Fruit fly (Drosophila melanogaster) whole organism, embryonic: Measurements from ENCODE around the gene CG5377.

Experiments
- Asciz ChIP-seq: fragments of 200-800 bp; sonication (Bioruptor generic); optimal IDR thresholded peaks from 2 replicates; lab custom pipeline; 2017; ENCODE audit warnings: missing biosample characterization, mild to moderate bottlenecking, missing genetic modification characterization, missing genetic modification reagents
- BEAF-32 ChIP-seq: fragments of 200-800 bp; sonication (Bioruptor generic); optimal IDR thresholded peaks from 3 replicates; lab custom pipeline; 2017; ENCODE audit warnings: missing biosample characterization, missing genetic modification characterization, mild to moderate bottlenecking, moderate library complexity, missing genetic modification reagents
- C15 ChIP-seq: fragments of 200-800 bp; sonication (Bioruptor generic); IDR thresholded peaks from 3 replicates; pipeline ENCODE4 v1.3.6; 2022; ENCODE audit warnings: missing biosample characterization, missing genetic modification characterization
- CG10267 ChIP-seq: fragments of 200-800 bp; sonication (Bioruptor generic); optimal IDR thresholded peaks from 2 replicates; lab custom pipeline; 2018; ENCODE audit warnings: missing biosample characterization, mild to moderate bottlenecking, missing genetic modification characterization, moderate library complexity
- CG10321 ChIP-seq: fragments of 200-800 bp; sonication (Bioruptor generic); IDR thresholded peaks from 2 replicates; pipeline ENCODE4 v1.3.6; 2022; ENCODE audit warnings: missing biosample characterization, missing genetic modification characterization
- CG11456 ChIP-seq: fragments of 200-800 bp; sonication (Bioruptor generic); IDR thresholded peaks from 3 replicates; pipeline ENCODE4 v1.3.6; 2022; ENCODE audit warnings: missing biosample characterization, missing genetic modification characterization
- CG12659 ChIP-seq: fragments of 200-800 bp; sonication (Bioruptor generic); optimal IDR thresholded peaks from 3 replicates; lab custom pipeline; 2017; ENCODE audit warnings: mild to moderate bottlenecking, missing biosample characterization, missing genetic modification reagents, missing genetic modification characterization
- CG13287 ChIP-seq: fragments of 200-800 bp; sonication (Bioruptor generic); IDR thresholded peaks from 2 replicates; pipeline ENCODE4 v1.3.6; 2022; ENCODE audit warnings: missing biosample characterization, missing genetic modification characterization; ENCODE audit not compliant: partially characterized antibody
- CG13624 ChIP-seq: fragments of 200-800 bp; sonication (Bioruptor generic); optimal IDR thresholded peaks from 2 replicates; lab custom pipeline; 2016; ENCODE audit warnings: missing biosample characterization, missing genetic modification characterization
- CG15514 ChIP-seq: fragments of 200-800 bp; sonication (Bioruptor generic); optimal IDR thresholded peaks from 3 replicates; lab custom pipeline; 2017; ENCODE audit warnings: missing biosample characterization, missing genetic modification characterization, mild to moderate bottlenecking, moderate library complexity, missing genetic modification reagents
- CG1603 ChIP-seq: fragments of 200-800 bp; sonication (Bioruptor generic); optimal IDR thresholded peaks from 2 replicates; lab custom pipeline; 2019; ENCODE audit warnings: missing biosample characterization, mild to moderate bottlenecking, missing genetic modification characterization, moderate library complexity
- CG1647 ChIP-seq: fragments of 200-800 bp; sonication (Bioruptor generic); optimal IDR thresholded peaks from 3 replicates; lab custom pipeline; 2016; ENCODE audit warnings: missing biosample characterization, missing genetic modification characterization
- CG18619 ChIP-seq: fragments of 200-800 bp; sonication (Bioruptor generic); optimal IDR thresholded peaks from 3 replicates; lab custom pipeline; 2017; ENCODE audit warnings: missing biosample characterization, mild to moderate bottlenecking, missing genetic modification characterization
- CG2712 ChIP-seq: fragments of 200-800 bp; optimal IDR thresholded peaks from 3 replicates; lab custom pipeline; 2019; ENCODE audit warnings: missing biosample characterization, mild to moderate bottlenecking, missing genetic modification characterization, moderate library complexity
- CG31441 ChIP-seq: fragments of 200-800 bp; sonication (Bioruptor generic); IDR thresholded peaks from 2 replicates; pipeline ENCODE4 v1.3.6; 2022; ENCODE audit warnings: missing biosample characterization, missing genetic modification characterization
- CG4617 ChIP-seq: fragments of 200-800 bp; sonication (Bioruptor generic); optimal IDR thresholded peaks from 3 replicates; lab custom pipeline; 2016; ENCODE audit warnings: missing biosample characterization, missing genetic modification characterization, borderline replicate concordance
- CG5953 ChIP-seq: fragments of 200-800 bp; sonication (Bioruptor generic); IDR thresholded peaks from 2 replicates; pipeline ENCODE4 v1.3.6; 2022; ENCODE audit warnings: missing biosample characterization, missing genetic modification characterization
- CG6854 ChIP-seq: fragments of 200-800 bp; sonication (Bioruptor generic); optimal IDR thresholded peaks from 3 replicates; lab custom pipeline; 2017; ENCODE audit warnings: missing biosample characterization, mild to moderate bottlenecking, missing genetic modification characterization
- CG7372 ChIP-seq: fragments of 200-800 bp; sonication (Bioruptor generic); IDR thresholded peaks from 2 replicates; pipeline ENCODE4 v1.3.6; 2022; ENCODE audit warnings: missing biosample characterization, missing genetic modification characterization
- CG7745 ChIP-seq: fragments of 200-800 bp; sonication (Bioruptor generic); optimal IDR thresholded peaks from 2 replicates; lab custom pipeline; 2018; ENCODE audit warnings: missing biosample characterization, mild to moderate bottlenecking, missing genetic modification characterization, moderate library complexity
- CG7987 ChIP-seq: fragments of 200-800 bp; sonication (Bioruptor generic); optimal IDR thresholded peaks from 2 replicates; lab custom pipeline; 2018; ENCODE audit warnings: missing biosample characterization, mild to moderate bottlenecking, missing genetic modification characterization, moderate library complexity
- Dll ChIP-seq: fragments of 200-800 bp; sonication (Bioruptor generic); IDR thresholded peaks from 4 replicates; pipeline ENCODE4 v1.3.6; 2022; ENCODE audit warnings: missing biosample characterization, missing genetic modification characterization; ENCODE audit not compliant: partially characterized antibody
- E2f1 ChIP-seq: fragments of 200-800 bp; sonication (Bioruptor generic); IDR thresholded peaks from 2 replicates; pipeline ENCODE4 v1.3.6; 2022; ENCODE audit warnings: missing biosample characterization, missing genetic modification characterization
- Ets65A ChIP-seq: fragments of 200-800 bp; sonication (Bioruptor generic); peaks from one replicate; lab custom pipeline; 2016; ENCODE audit warnings: missing biosample characterization, missing genetic modification characterization
- HmgZ ChIP-seq: fragments of 200-800 bp; sonication (Bioruptor generic); optimal IDR thresholded peaks from 2 replicates; lab custom pipeline; 2018; ENCODE audit warnings: missing biosample characterization, mild to moderate bottlenecking, missing genetic modification characterization
- MTF-1 ChIP-seq: fragments of 200-800 bp; sonication (Bioruptor generic); optimal IDR thresholded peaks from 2 replicates; lab custom pipeline; 2018; ENCODE audit warnings: missing biosample characterization, mild to moderate bottlenecking, missing genetic modification characterization, borderline replicate concordance
- Mad ChIP-seq: fragments of 200-800 bp; sonication (Bioruptor generic); optimal IDR thresholded peaks from 2 replicates; lab custom pipeline; 2016; ENCODE audit warnings: missing biosample characterization, missing genetic modification characterization
- Med ChIP-seq: fragments of 200-800 bp; sonication (Bioruptor generic); peaks from one replicate; lab custom pipeline; 2016; ENCODE audit warnings: missing biosample characterization, missing genetic modification characterization, mild to moderate bottlenecking, inconsistent platforms, moderate library complexity
- NC2α ChIP-seq: fragments of 200-800 bp; sonication (Bioruptor generic); optimal IDR thresholded peaks from 2 replicates; lab custom pipeline; 2016; ENCODE audit warnings: missing biosample characterization, missing genetic modification characterization
- NFAT ChIP-seq: fragments of 200-800 bp; sonication (Bioruptor generic); IDR thresholded peaks from 2 replicates; pipeline ENCODE4 v1.3.6; 2022; ENCODE audit warnings: missing biosample characterization, missing genetic modification characterization
- NfI ChIP-seq: fragments of 200-800 bp; sonication (Bioruptor generic); optimal IDR thresholded peaks from 3 replicates; lab custom pipeline; 2018; ENCODE audit warnings: missing biosample characterization, mild to moderate bottlenecking, missing genetic modification characterization, moderate library complexity
- YL-1 ChIP-seq: fragments of 200-800 bp; sonication (Bioruptor generic); optimal IDR thresholded peaks from 3 replicates; lab custom pipeline; 2017; ENCODE audit warnings: missing biosample characterization, mild to moderate bottlenecking, missing genetic modification characterization
- al ChIP-seq: fragments of 200-800 bp; sonication (Bioruptor generic); IDR thresholded peaks from 2 replicates; pipeline ENCODE4 v1.3.6; 2022; ENCODE audit warnings: missing biosample characterization, missing genetic modification characterization
- amos ChIP-seq: fragments of 200-800 bp; sonication (Bioruptor generic); IDR thresholded peaks from 2 replicates; pipeline ENCODE4 v1.3.6; 2022; ENCODE audit warnings: missing biosample characterization, missing genetic modification characterization; ENCODE audit not compliant: partially characterized antibody
- bowl ChIP-seq: fragments of 200-800 bp; sonication (Bioruptor generic); IDR thresholded peaks from 2 replicates; pipeline ENCODE4 v1.3.6; 2022; ENCODE audit warnings: missing biosample characterization, missing genetic modification characterization
- caup ChIP-seq: fragments of 200-800 bp; sonication (Bioruptor generic); optimal IDR thresholded peaks from 3 replicates; lab custom pipeline; 2017; ENCODE audit warnings: missing biosample characterization, mild to moderate bottlenecking, missing genetic modification characterization, moderate library complexity; ENCODE audit not compliant: severe bottlenecking
- gfzf ChIP-seq: fragments of 200-800 bp; sonication (Bioruptor generic); optimal IDR thresholded peaks from 2 replicates; lab custom pipeline; 2016; ENCODE audit warnings: missing biosample characterization, mild to moderate bottlenecking, missing genetic modification characterization, moderate library complexity
- hth ChIP-seq: fragments of >200 bp; optimal IDR thresholded peaks from 2 replicates; lab custom pipeline; 2017; ENCODE audit warnings: inconsistent platforms
- kay ChIP-seq: fragments of 200-800 bp; sonication (Bioruptor generic); optimal IDR thresholded peaks from 2 replicates; lab custom pipeline; 2016; ENCODE audit warnings: missing biosample characterization, missing genetic modification characterization
- nmo ChIP-seq: fragments of 200-800 bp; sonication (Bioruptor generic); optimal IDR thresholded peaks from 2 replicates; lab custom pipeline; 2018; ENCODE audit warnings: missing biosample characterization, mild to moderate bottlenecking, missing genetic modification characterization, moderate library complexity
- pb ChIP-seq: fragments of 200-800 bp; sonication (Bioruptor generic); optimal IDR thresholded peaks from 3 replicates; lab custom pipeline; 2016; ENCODE audit warnings: missing biosample characterization, missing genetic modification characterization
- pzg ChIP-seq: fragments of 200-800 bp; sonication (Bioruptor generic); optimal IDR thresholded peaks from 3 replicates; lab custom pipeline; 2018; ENCODE audit warnings: missing biosample characterization, mild to moderate bottlenecking, missing genetic modification characterization, moderate library complexity
- rib ChIP-seq: fragments of 200-800 bp; sonication (Bioruptor generic); IDR thresholded peaks from 2 replicates; pipeline ENCODE4 v1.3.6; 2022; ENCODE audit warnings: missing biosample characterization, missing genetic modification characterization
- sens ChIP-seq: fragments of 200-800 bp; sonication (Bioruptor generic); peaks from one replicate; lab custom pipeline; 2016; ENCODE audit warnings: missing biosample characterization, missing genetic modification characterization
- stwl ChIP-seq: fragments of 200-800 bp; sonication (Bioruptor generic); optimal IDR thresholded peaks from 3 replicates; lab custom pipeline; 2018; ENCODE audit warnings: missing biosample characterization, mild to moderate bottlenecking, missing genetic modification characterization, moderate library complexity
- toy ChIP-seq: fragments of 200-800 bp; sonication (Bioruptor generic); IDR thresholded peaks from 2 replicates; pipeline ENCODE4 v1.3.6; 2022; ENCODE audit warnings: missing biosample characterization, missing genetic modification characterization
- trem ChIP-seq: fragments of 200-800 bp; optimal IDR thresholded peaks from 3 replicates; lab custom pipeline; 2019; ENCODE audit warnings: missing biosample characterization, mild to moderate bottlenecking, missing genetic modification characterization, moderate library complexity
- unc-4 ChIP-seq: fragments of 200-800 bp; sonication (Bioruptor generic); IDR thresholded peaks from 2 replicates; pipeline ENCODE4 v1.3.6; 2022; ENCODE audit warnings: missing biosample characterization, missing genetic modification characterization; ENCODE audit not compliant: partially characterized antibody
- vvl ChIP-seq: fragments of 200-800 bp; sonication (Bioruptor generic); IDR thresholded peaks from 2 replicates; pipeline ENCODE4 v1.3.6; 2022; ENCODE audit warnings: missing biosample characterization, missing genetic modification characterization
- wek ChIP-seq: fragments of 200-800 bp; sonication (Bioruptor generic); optimal IDR thresholded peaks from 3 replicates; lab custom pipeline; 2018; ENCODE audit warnings: missing biosample characterization, mild to moderate bottlenecking, missing genetic modification characterization, moderate library complexity

Gene CG5377

DNA sequence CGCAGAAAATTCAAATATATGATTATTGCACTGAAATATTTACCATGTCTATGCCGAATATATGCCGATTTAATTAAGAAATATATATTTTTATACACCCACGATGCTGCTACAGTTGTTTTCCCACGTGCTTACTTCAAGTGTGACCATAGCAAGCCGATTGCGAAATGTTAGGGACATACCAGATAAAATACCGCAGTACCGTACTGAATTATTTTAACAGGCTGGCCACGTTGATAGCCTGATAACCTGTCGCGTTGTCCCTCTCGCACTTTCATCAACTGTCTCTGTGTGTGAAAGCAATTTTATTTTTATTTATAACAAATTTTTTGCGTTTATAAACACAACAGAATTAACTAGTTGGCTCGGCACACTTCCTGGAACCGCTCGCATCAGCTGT, 47.0 kb downstream of the CG5377 start, which contains the start of the genes Nop56 and mats (continued):
- TF ChIP-seq CG15514 (GFP tag; lab: Kevin White, UChicago) (peak; percentile 73), trem (tag; lab: Kevin White, UChicago) (peak; percentile 71), E2f1 (GFP tag; lab: Robert Waterston, UW) (no peak), kay (GFP tag; lab: Kevin White, UChicago) (no peak), wek (GFP tag; lab: Kevin White, UChicago) (peak; percentile 14), YL-1 (GFP tag; lab: Kevin White, UChicago) (peak; percentile 99), MTF-1 (GFP tag; lab: Kevin White, UChicago) (no peak), CG31441 (GFP tag; lab: Robert Waterston, UW) (peak; percentile 8; the same call in 1 of the 2 replicates), CG1647 (no peak), CG18619 (GFP tag; lab: Kevin White, UChicago) (no peak), BEAF-32 (peak; percentile 48), CG13287 (GFP tag; lab: Robert Waterston, UW) (peak; percentile 57; the same call in 1 of the 2 replicates), CG7372 (no peak), Med (GFP tag; lab: Kevin White, UChicago) (peak; percentile 89), CG4617 (GFP tag; lab: Kevin White, UChicago) (peak; percentile 94), NFAT (GFP tag; lab: Robert Waterston, UW) (peak; percentile 13; the same call in 1 of the 2 replicates), CG7987 (peak; percentile 34), al (GFP tag; lab: Robert Waterston, UW) (no peak), CG11456 (no peak), CG5953 (GFP tag; lab: Robert Waterston, UW) (no peak), CG12659 (GFP tag; lab: Kevin White, UChicago) (peak; percentile 72), sens (GFP tag; lab: Kevin White, UChicago) (peak; percentile 74), CG6854 (no peak), C15 (GFP tag; lab: Robert Waterston, UW) (no peak), vvl (GFP tag; lab: Robert Waterston, UW) (peak; percentile 44; the same call in 1 of the 2 replicates), Ets65A (GFP tag; lab: Kevin White, UChicago) (no peak), CG2712 (tag; lab: Kevin White, UChicago) (peak; percentile 45), gfzf (GFP tag; lab: Kevin White, UChicago) (peak; percentile 91), Asciz (GFP tag; lab: Kevin White, UChicago) (no peak), CG10321 (GFP tag; lab: Robert Waterston, UW) (peak; percentile 94), caup (GFP tag; lab: Kevin White, UChicago) (peak; percentile 33), amos (GFP tag; lab: Robert Waterston, UW) (peak; percentile 13; the same call in 1 of the 2 replicates), CG10267 (tag; lab: Kevin White, UChicago) (peak; percentile 62), bowl (GFP tag; lab: Robert Waterston, UW) (no peak), Mad (GFP tag; lab: Kevin White, UChicago) (peak; percentile 22), unc-4 (GFP tag; lab: Robert Waterston, UW) (0 out of 2 replicates have a peak, but pooled peaks have one; percentile 38), toy (GFP tag; lab: Robert Waterston, UW) (no peak), CG13624 (GFP tag; lab: Kevin White, UChicago) (peak; percentile 15), Dll (GFP tag; lab: Robert Waterston, UW) (no peak), HmgZ (tag; lab: Kevin White, UChicago) (peak; percentile 45), stwl (tag; lab: Kevin White, UChicago) (peak; percentile 87), CG7745 (tag; lab: Kevin White, UChicago) (peak; percentile 21), pzg (GFP tag; lab: Kevin White, UChicago) (peak; percentile 96), hth (lab: Kevin White, UChicago) (no peak), pb (GFP tag; lab: Kevin White, UChicago) (no peak), NC2α (no peak), rib (GFP tag; lab: Robert Waterston, UW) (peak; percentile 27; the same call in 1 of the 2 replicates), nmo (peak; percentile 65), NfI (GFP tag; lab: Kevin White, UChicago) (peak; percentile 21), CG1603 (tag; lab: Kevin White, UChicago) (peak; percentile 74)
